Worm (Caenorhabditis elegans) whole organism, late embryonic: ENCODE data around the gene cal-7.

Experiments
- K09A11.1 ChIP-seq: sonication (generic microtip); optimal IDR thresholded peaks from 2 replicates; lab custom pipeline; 2017; ENCODE audit warnings: antibody characterized with exemption, mild to moderate bottlenecking, missing genetic modification characterization, missing compliant biosample characterization; ENCODE audit not compliant: insufficient read depth
- ceh-31 ChIP-seq: sonication (generic microtip); optimal IDR thresholded peaks from 2 replicates; lab custom pipeline; 2016; ENCODE audit warnings: missing genetic modification characterization, missing compliant biosample characterization
- ceh-48 ChIP-seq: sonication (generic microtip); optimal IDR thresholded peaks from 2 replicates; lab custom pipeline; 2016; ENCODE audit warnings: missing genetic modification characterization, inconsistent platforms, missing compliant biosample characterization
- ceh-9 ChIP-seq: sonication (generic microtip); optimal IDR thresholded peaks from 2 replicates; lab custom pipeline; 2016; ENCODE audit warnings: mild to moderate bottlenecking, missing genetic modification characterization, inconsistent platforms, missing compliant biosample characterization
- sox-4 ChIP-seq: sonication (generic microtip); optimal IDR thresholded peaks from 2 replicates; lab custom pipeline; 2017; ENCODE audit warnings: mild to moderate bottlenecking, missing genetic modification characterization, inconsistent platforms, missing compliant biosample characterization
- unc-86 ChIP-seq: sonication (generic microtip); optimal IDR thresholded peaks from 2 replicates; lab custom pipeline; 2016; ENCODE audit warnings: missing genetic modification characterization, missing compliant biosample characterization

ce11 chrV:9730743-9731706 lies 2.9 kb upstream of the cal-7 start:
- peak; percentile 98 for TF ChIP-seq ceh-31 (tag; lab: Kevin White, UChicago)
- peak; percentile 42 for TF ChIP-seq unc-86 (tag; lab: Kevin White, UChicago)
- no peak for TF ChIP-seq ceh-9 (tag; lab: Kevin White, UChicago)
- TF ChIP-seq K09A11.1 (tag; lab: Kevin White, UChicago): peak; percentile 15
- peak; percentile 12 for TF ChIP-seq ceh-48 (tag; lab: Kevin White, UChicago)
- TF ChIP-seq sox-4: peak; percentile 52
